Fruit fly (Drosophila melanogaster) whole organism, prepupa: ENCODE results near the gene Mst89B.
A peak's percentile ranks its signal among the peaks of the same experiment; 100 is the strongest.

ENCODE experiments used
- CG3032 ChIP-seq: fragments of 200-800 bp; optimal IDR thresholded peaks from 2 replicates; lab custom pipeline; 2019; ENCODE audit warnings: missing biosample characterization, mild to moderate bottlenecking, missing genetic modification characterization, moderate library complexity
- Eip78C ChIP-seq: fragments of 200-800 bp; sonication (Bioruptor generic); peaks from one replicate; lab custom pipeline; 2016; ENCODE audit warnings: missing biosample characterization, missing genetic modification characterization
- OdsH ChIP-seq: fragments of 200-800 bp; sonication (Bioruptor generic); optimal IDR thresholded peaks from 3 replicates; lab custom pipeline; 2016; ENCODE audit warnings: missing biosample characterization, missing genetic modification characterization

DNA sequence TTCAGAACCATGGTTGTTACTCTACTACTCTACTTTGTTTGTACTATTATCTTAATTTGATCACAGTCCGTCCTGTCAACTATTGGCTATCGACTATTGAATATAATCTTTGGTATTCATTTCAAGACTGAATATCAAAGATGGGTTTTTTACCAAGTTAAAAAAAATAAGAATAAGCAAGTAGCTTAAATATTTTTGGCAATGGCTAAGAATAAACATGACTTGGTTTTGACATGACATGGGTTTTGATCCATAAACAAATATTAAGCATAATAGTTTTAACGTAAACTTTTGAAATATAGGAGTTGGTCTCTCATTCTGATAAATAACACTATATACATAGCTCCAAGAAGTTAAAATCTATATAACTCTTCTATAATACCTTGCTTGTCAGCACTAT, 25.0 kb upstream of the Mst89B start:
- TF ChIP-seq OdsH (no peak), CG3032 (tag; lab: Kevin White, UChicago) (no peak), Eip78C (peak; percentile 87)
